Worm (Caenorhabditis elegans): Measurements from ENCODE around the gene gst-22.

gst-22 gene

ce11 chrV:16232180-16232579 is at the start of gene gst-22:
TSS of gene gst-22 (minus strand) at chrV:16232282.
- peak; percentile 2 for TF ChIP-seq ceh-28 (tag; optimal IDR thresholded peaks at IDR 0.05)
- no peak for TF ChIP-seq ZK546.5 (tag; optimal IDR thresholded peaks at IDR 0.05)
- peak; percentile 92 for TF ChIP-seq elt-2 (tag; optimal IDR thresholded peaks at IDR 0.05)
- peak; percentile 48 for TF ChIP-seq jun-1 (tag; optimal IDR thresholded peaks at IDR 0.05)
- TF ChIP-seq ama-1 (optimal IDR thresholded peaks at IDR 0.05), result no peak
- no peak for TF ChIP-seq ztf-11 (tag; optimal IDR thresholded peaks at IDR 0.05)
- TF ChIP-seq nhr-76 (tag; optimal IDR thresholded peaks at IDR 0.05), result no peak
- peak; percentile 97 for TF ChIP-seq pqm-1 (tag; optimal IDR thresholded peaks at IDR 0.05)

- TF ChIP-seq elt-1 (tag; optimal IDR thresholded peaks at IDR 0.05) (no peak), tbx-2 (tag; optimal IDR thresholded peaks at IDR 0.05) (no peak), ZK546.5 (tag; optimal IDR thresholded peaks at IDR 0.05) (no peak), ceh-28 (tag; optimal IDR thresholded peaks at IDR 0.05) (no peak), elt-2 (tag; optimal IDR thresholded peaks at IDR 0.05) (peak; percentile 93), pha-4 (tag; optimal IDR thresholded peaks at IDR 0.05) (peak; percentile 73), fkh-10 (GFP tag; optimal IDR thresholded peaks at IDR 0.05) (no peak), eor-1 (tag; optimal IDR thresholded peaks at IDR 0.05) (no peak), zag-1 (tag; optimal IDR thresholded peaks at IDR 0.05) (no peak), egl-5 (tag; optimal IDR thresholded peaks at IDR 0.05) (no peak), pqm-1 (tag; optimal IDR thresholded peaks at IDR 0.05) (peak; percentile 97), nhr-43 (tag; optimal IDR thresholded peaks at IDR 0.05; ENCODE audit: poor library complexity, severe bottlenecking) (no peak), mdl-1 (tag; optimal IDR thresholded peaks at IDR 0.05) (no peak), lin-15B (tag; optimal IDR thresholded peaks at IDR 0.05) (no peak), nhr-23 (tag; optimal IDR thresholded peaks at IDR 0.05) (no peak), lsy-12 (tag; optimal IDR thresholded peaks at IDR 0.05) (no peak), jun-1 (tag; optimal IDR thresholded peaks at IDR 0.05) (peak; percentile 10), unc-62 (GFP tag; optimal IDR thresholded peaks at IDR 0.05) (no peak), fos-1 (tag; optimal IDR thresholded peaks at IDR 0.05) (no peak)
These were observed 45.8 kb upstream of the gst-22 start, which contains the start of gene cyp-37B1 for ce11 chrV:16277918-16278317. TSS of gene cyp-37B1 (plus strand) at chrV:16278116.

DNA sequence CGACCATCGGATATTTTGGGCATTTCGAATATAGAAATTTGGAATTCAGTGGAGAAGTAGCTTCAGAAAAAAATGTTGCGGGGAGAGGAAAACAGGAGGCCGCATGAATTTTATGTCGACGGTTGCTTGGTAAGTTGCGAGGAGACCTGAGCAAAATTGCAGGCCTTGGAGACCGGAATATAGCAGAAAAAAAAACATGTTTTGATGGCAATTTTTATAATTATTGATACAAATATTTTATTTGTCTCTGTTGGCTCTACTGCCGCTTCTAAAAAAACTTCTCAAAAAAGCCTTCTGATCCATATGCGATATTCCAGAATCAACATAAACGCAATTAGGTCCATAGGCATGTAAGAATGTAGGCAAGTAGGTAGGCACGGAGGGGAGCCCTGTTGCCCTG is 43.3 kb upstream of the gst-22 start, which contains the start of gene pacl-1:
pacl-1 (minus strand) TSS at position 101 of the 400 bp plus-strand sequence.
- no peak for TF ChIP-seq zag-1 (tag; optimal IDR thresholded peaks at IDR 0.05)
- no peak for TF ChIP-seq ztf-4 (tag; optimal IDR thresholded peaks at IDR 0.05)
- TF ChIP-seq nhr-28 (tag; optimal IDR thresholded peaks at IDR 0.05), result no peak
- no peak for TF ChIP-seq nhr-43 (tag; optimal IDR thresholded peaks at IDR 0.05; ENCODE audit: poor library complexity, severe bottlenecking)
- TF ChIP-seq nhr-237 (tag; optimal IDR thresholded peaks at IDR 0.05), result no peak
- no peak for TF ChIP-seq R02D3.7 (tag; optimal IDR thresholded peaks at IDR 0.05)
- TF ChIP-seq sea-2 (GFP tag; optimal IDR thresholded peaks at IDR 0.05), result no peak
- TF ChIP-seq pqm-1 (tag; optimal IDR thresholded peaks at IDR 0.05), result no peak
- no peak for TF ChIP-seq lin-15B (tag; optimal IDR thresholded peaks at IDR 0.05)
- TF ChIP-seq ceh-82 (tag; optimal IDR thresholded peaks at IDR 0.05), result no peak
- no peak for TF ChIP-seq mdl-1 (tag; optimal IDR thresholded peaks at IDR 0.05)
- TF ChIP-seq fkh-2 (tag; optimal IDR thresholded peaks at IDR 0.05), result no peak
- TF ChIP-seq ceh-16 (tag; optimal IDR thresholded peaks at IDR 0.05), result no peak
- no peak for TF ChIP-seq ZK546.5 (tag; optimal IDR thresholded peaks at IDR 0.05)
- TF ChIP-seq jun-1 (tag; optimal IDR thresholded peaks at IDR 0.05), result no peak
- TF ChIP-seq nhr-12 (tag; optimal IDR thresholded peaks at IDR 0.05), result no peak
- no peak for TF ChIP-seq nhr-67 (tag; optimal IDR thresholded peaks at IDR 0.05)
- TF ChIP-seq aly-2 (tag; optimal IDR thresholded peaks at IDR 0.05), result no peak

DNA sequence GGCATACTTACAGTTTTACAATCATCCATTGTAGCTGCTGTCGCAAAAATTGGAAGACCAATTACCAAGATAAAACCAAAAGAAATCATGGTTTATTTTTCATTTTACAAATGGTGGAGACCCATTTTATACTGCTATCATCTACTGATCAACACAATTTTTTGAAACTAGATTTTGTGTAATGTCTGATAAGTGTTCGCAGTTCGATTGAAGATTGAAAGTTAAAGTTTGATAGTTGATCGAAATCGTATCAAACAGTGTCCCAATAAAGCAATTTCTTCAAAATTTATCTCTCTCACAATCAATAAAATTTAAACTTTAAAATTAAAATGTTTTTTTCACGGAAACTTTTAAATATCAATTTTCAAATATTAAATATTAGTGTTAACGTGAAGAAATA is 39.0 kb upstream of the gst-22 start, which contains the start of gene T13F3.6:
T13F3.6 (minus strand) TSS at position 101 of the 400 bp plus-strand sequence.
- no peak for TF ChIP-seq pqm-1 (tag; optimal IDR thresholded peaks at IDR 0.05)
- no peak for TF ChIP-seq fkh-2 (tag; optimal IDR thresholded peaks at IDR 0.05)
- no peak for TF ChIP-seq pha-4 (tag; optimal IDR thresholded peaks at IDR 0.05)
- TF ChIP-seq lsy-12 (tag; optimal IDR thresholded peaks at IDR 0.05), result no peak
- no peak for TF ChIP-seq nhr-43 (tag; optimal IDR thresholded peaks at IDR 0.05; ENCODE audit: poor library complexity, severe bottlenecking)
- no peak for TF ChIP-seq eor-1 (tag; optimal IDR thresholded peaks at IDR 0.05)
- TF ChIP-seq ztf-11 (tag; optimal IDR thresholded peaks at IDR 0.05), result no peak

DNA sequence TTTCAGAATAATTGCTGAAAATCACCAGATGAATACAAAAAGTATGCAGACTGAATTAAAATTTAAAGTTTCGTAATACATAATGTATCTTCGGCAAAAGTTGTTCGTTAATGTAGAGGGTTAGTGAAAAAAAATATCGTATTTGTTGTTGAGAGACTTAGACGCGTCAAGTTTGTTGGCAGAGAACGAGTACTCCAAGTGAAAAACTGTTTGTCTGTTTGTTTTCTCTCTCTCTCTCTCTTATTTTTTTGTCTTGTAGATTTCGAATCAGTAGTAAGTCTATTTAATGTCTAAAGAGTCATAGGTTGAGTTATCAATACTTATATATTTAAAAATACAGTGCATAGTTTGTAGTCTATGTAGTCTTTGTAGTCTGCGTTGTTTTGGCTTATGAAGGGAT is 37.5 kb upstream of the gst-22 start, which contains the start of the genes fbxa-2 and T13F3.8:
fbxa-2 (minus strand) TSS at position 101 of the 400 bp plus-strand sequence.
T13F3.8 (plus strand) TSS at position 245 of the 400 bp plus-strand sequence.
- TF ChIP-seq nhr-23 (tag; optimal IDR thresholded peaks at IDR 0.05) (no peak), pha-4 (tag; optimal IDR thresholded peaks at IDR 0.05) (peak; percentile 38)
